Fruit fly (Drosophila melanogaster): ENCODE measurements around the gene Mur29B.
A peak's percentile ranks its signal among the peaks of the same experiment; 100 is the strongest.

Gene Mur29B

dm6 chr2L:8384108-8384601 lies 32.2 kb downstream of the Mur29B start, which contains the start of the genes Dad1 and CG13384 (continued):
- TF ChIP-seq CG18619 (GFP tag; optimal IDR thresholded peaks at IDR 0.05) (peak; percentile 93), CG11504 (tag; optimal IDR thresholded peaks at IDR 0.05) (peak; percentile 89), ftz-f1 (GFP tag; optimal IDR thresholded peaks at IDR 0.05) (no peak), vnd (GFP tag; IDR thresholded peaks at IDR 0.05; ENCODE audit: partially characterized antibody) (no peak), grau (tag; optimal IDR thresholded peaks at IDR 0.05) (peak; percentile 100), CG7556 (GFP tag; optimal IDR thresholded peaks at IDR 0.05) (peak; percentile 94), ems (GFP tag; optimal IDR thresholded peaks at IDR 0.05) (peak; percentile 48), CG12236 (GFP tag; optimal IDR thresholded peaks at IDR 0.05) (no peak), CG6683 (GFP tag; optimal IDR thresholded peaks at IDR 0.05) (peak; percentile 86), CG7271 (tag; optimal IDR thresholded peaks at IDR 0.05) (peak; percentile 82), bbx (GFP tag; IDR thresholded peaks at IDR 0.05; ENCODE audit: partially characterized antibody) (no peak; the same call in 1 of the 2 replicates), slbo (GFP tag; IDR thresholded peaks at IDR 0.05) (peak; percentile 96), jigr1 (GFP tag; IDR thresholded peaks at IDR 0.05) (peak; percentile 73; the same call in 2 of the 3 replicates), CG17612 (GFP tag; IDR thresholded peaks at IDR 0.05) (peak; percentile 82), sisA (GFP tag; IDR thresholded peaks at IDR 0.05) (peak; percentile 88), wek (GFP tag; optimal IDR thresholded peaks at IDR 0.05) (peak; percentile 15), Hmx (GFP tag; optimal IDR thresholded peaks at IDR 0.05) (peak; percentile 63), CG12104 (GFP tag; optimal IDR thresholded peaks at IDR 0.05) (peak; percentile 80), CG7745 (tag; optimal IDR thresholded peaks at IDR 0.05) (no peak), odd (GFP tag; optimal IDR thresholded peaks at IDR 0.05) (peak; percentile 87), cad (GFP tag; optimal IDR thresholded peaks at IDR 0.05) (no peak), Dip2 (GFP tag; IDR thresholded peaks at IDR 0.05) (0 out of 2 replicates have a peak, but pooled peaks have one; percentile 35), ERR (GFP tag; optimal IDR thresholded peaks at IDR 0.05) (peak; percentile 13), Dll (GFP tag; IDR thresholded peaks at IDR 0.05; ENCODE audit: partially characterized antibody) (peak; percentile 68; the same call in 3 of the 4 replicates), disco-r (GFP tag; optimal IDR thresholded peaks at IDR 0.05) (no peak), nau (GFP tag; optimal IDR thresholded peaks at IDR 0.05) (no peak), crp (GFP tag; optimal IDR thresholded peaks at IDR 0.05) (peak in 1 of 2 experiments; percentile 58), Fer1 (GFP tag; optimal IDR thresholded peaks at IDR 0.05) (peak; percentile 95), hbn (GFP tag; IDR thresholded peaks at IDR 0.05; ENCODE audit: partially characterized antibody) (no peak; the same call in 1 of the 2 replicates), Hsf (GFP tag; optimal IDR thresholded peaks at IDR 0.05) (peak; percentile 90), bsh (GFP tag; optimal IDR thresholded peaks at IDR 0.05) (peak in 1 of 2 experiments; percentile 90), CG2199 (GFP tag; IDR thresholded peaks at IDR 0.05) (0 out of 3 replicates have a peak, but pooled peaks have one; percentile 62), pros (GFP tag; optimal IDR thresholded peaks at IDR 0.05) (peak; percentile 78), fd102C (GFP tag; optimal IDR thresholded peaks at IDR 0.05) (peak; percentile 55), shn (GFP tag; optimal IDR thresholded peaks at IDR 0.05) (peak; percentile 35), CG34422 (GFP tag; IDR thresholded peaks at IDR 0.05) (peak; percentile 88), zen (tag; optimal IDR thresholded peaks at IDR 0.05) (peak; percentile 89), ci (GFP tag; IDR thresholded peaks at IDR 0.05) (0 out of 3 replicates have a peak, but pooled peaks have one; percentile 48), Doc3 (GFP tag; IDR thresholded peaks at IDR 0.05; ENCODE audit: partially characterized antibody) (peak; percentile 32; the same call in 1 of the 3 replicates), CG31388 (GFP tag; optimal IDR thresholded peaks at IDR 0.05) (peak; percentile 78), CG9727 (GFP tag; optimal IDR thresholded peaks at IDR 0.05) (peak; percentile 93), Six4 (GFP tag; optimal IDR thresholded peaks at IDR 0.05) (peak; percentile 79), her (GFP tag; optimal IDR thresholded peaks at IDR 0.05) (peak; percentile 26), CG12942 (GFP tag; optimal IDR thresholded peaks at IDR 0.05) (peak; percentile 86), Dref (GFP tag; IDR thresholded peaks at IDR 0.05) (peak; percentile 61), HmgZ (tag; optimal IDR thresholded peaks at IDR 0.05) (peak; percentile 86), caup (GFP tag; optimal IDR thresholded peaks at IDR 0.05; ENCODE audit: severe bottlenecking) (peak; percentile 89), CG5953 (GFP tag; IDR thresholded peaks at IDR 0.05) (peak; percentile 58; the same call in 1 of the 2 replicates), gem (tag; optimal IDR thresholded peaks at IDR 0.05) (peak; percentile 97)
